Fruit fly (Drosophila melanogaster) whole organism, wandering third instar larva: ENCODE measurements around the gene Gpdh1.

Experiments
- Abd-B ChIP-seq: fragments of >200 bp; optimal IDR thresholded peaks from 2 replicates; lab custom pipeline; 2017; ENCODE audit warnings: missing biosample characterization, missing genetic modification characterization
- CG32264 ChIP-seq: fragments of 200-800 bp; sonication (Bioruptor generic); optimal IDR thresholded peaks from 2 replicates; lab custom pipeline; 2016; ENCODE audit warnings: missing biosample characterization, missing genetic modification characterization
- CG9705 ChIP-seq: fragments of 200-800 bp; sonication (Bioruptor generic); optimal IDR thresholded peaks from 2 replicates; lab custom pipeline; 2018; ENCODE audit warnings: missing biosample characterization, mild to moderate bottlenecking, missing genetic modification characterization
- CrebA ChIP-seq: fragments of 200-800 bp; sonication (Bioruptor generic); optimal IDR thresholded peaks from 2 replicates; lab custom pipeline; 2016; ENCODE audit warnings: missing biosample characterization, mild to moderate bottlenecking, missing genetic modification characterization, borderline replicate concordance
- Dfd ChIP-seq: fragments of >200 bp; optimal IDR thresholded peaks from 2 replicates; lab custom pipeline; 2017; ENCODE audit warnings: missing biosample characterization, missing genetic modification characterization
- Dif ChIP-seq: fragments of 200-275, 200-300 bp; sonication (Bioruptor generic); optimal IDR thresholded peaks from 2 replicates; lab custom pipeline; 2018; ENCODE audit warnings: missing biosample characterization, missing genetic modification characterization; ENCODE audit not compliant: partially characterized antibody
- GATAd ChIP-seq: sonication (Bioruptor generic); optimal IDR thresholded peaks from 2 replicates; lab custom pipeline; 2016; ENCODE audit warnings: missing biosample characterization, missing genetic modification characterization
- HLH106 ChIP-seq: fragments of 200-800 bp; optimal IDR thresholded peaks from 3 replicates; lab custom pipeline; 2019; ENCODE audit warnings: missing biosample characterization, mild to moderate bottlenecking, missing genetic modification characterization, moderate library complexity
- Hnf4 ChIP-seq: fragments of 200-800 bp; sonication (Bioruptor generic); optimal IDR thresholded peaks from 2 replicates; lab custom pipeline; 2016; ENCODE audit warnings: missing biosample characterization, mild to moderate bottlenecking, missing genetic modification characterization
- Hr78 ChIP-seq: fragments of >200 bp; optimal IDR thresholded peaks from 2 replicates; lab custom pipeline; 2017; ENCODE audit warnings: missing biosample characterization, missing genetic modification characterization
- Hr83 ChIP-seq: fragments of 200-300 bp; sonication (Bioruptor generic); optimal IDR thresholded peaks from 2 replicates; lab custom pipeline; 2016; ENCODE audit warnings: missing biosample characterization, mild to moderate bottlenecking, missing genetic modification characterization, moderate library complexity; ENCODE audit not compliant: poor library complexity, severe bottlenecking
- Jra ChIP-seq: sonication (Bioruptor generic); optimal IDR thresholded peaks from 2 replicates; lab custom pipeline; 2016; ENCODE audit warnings: missing biosample characterization, missing genetic modification characterization
- Mio ChIP-seq: sonication (Bioruptor generic); optimal IDR thresholded peaks from 2 replicates; lab custom pipeline; 2016; ENCODE audit warnings: missing biosample characterization, missing genetic modification characterization
- Myc ChIP-seq: fragments of >200 bp; optimal IDR thresholded peaks from 2 replicates; lab custom pipeline; 2017
- N ChIP-seq: fragments of >200 bp; optimal IDR thresholded peaks from 2 replicates; lab custom pipeline; 2018; ENCODE audit warnings: missing biosample characterization, missing external identifiers, missing genetic modification characterization
- Rel ChIP-seq, 2 experiments: fragments of 200-800 bp; sonication (Bioruptor generic) in 1 of 2; optimal IDR thresholded peaks; 2 replicates in 1 of 2; 3 replicates in 1 of 2; lab custom pipeline; 2016 to 2019; ENCODE audit warnings: mild to moderate bottlenecking in 2 of 2, missing biosample characterization in 2 of 2, missing genetic modification characterization in 2 of 2, moderate library complexity in 1 of 2
- Sp1 ChIP-seq: fragments of 200-800 bp; sonication (Bioruptor generic); optimal IDR thresholded peaks from 3 replicates; lab custom pipeline; 2019; ENCODE audit warnings: missing biosample characterization, mild to moderate bottlenecking, missing genetic modification characterization, moderate library complexity
- Vsx2 ChIP-seq: fragments of 200-300, 225-300 bp; sonication (Bioruptor generic); optimal IDR thresholded peaks from 2 replicates; lab custom pipeline; 2018; ENCODE audit warnings: missing biosample characterization, missing genetic modification characterization; ENCODE audit not compliant: partially characterized antibody
- br ChIP-seq: fragments of 200-800 bp; sonication (Bioruptor generic); optimal IDR thresholded peaks from 2 replicates; lab custom pipeline; 2016; ENCODE audit warnings: missing biosample characterization, missing genetic modification characterization
- brk ChIP-seq: fragments of 200-800 bp; sonication (Bioruptor generic); optimal IDR thresholded peaks from 2 replicates; lab custom pipeline; 2016; ENCODE audit warnings: missing biosample characterization, mild to moderate bottlenecking, missing genetic modification characterization
- dl ChIP-seq, 2 experiments: fragments of 175-275, 200-275 bp in 1 of 2; fragments of 200-275 bp in 1 of 2; sonication (Bioruptor generic); optimal IDR thresholded peaks; lab custom pipeline; 2018; ENCODE audit warnings: mild to moderate bottlenecking in 2 of 2, missing biosample characterization in 2 of 2, missing genetic modification characterization in 2 of 2, moderate library complexity in 2 of 2; ENCODE audit not compliant: partially characterized antibody in 2 of 2, insufficient read depth in 1 of 2
- dmrt93B ChIP-seq: fragments of 200-800 bp; sonication (Bioruptor generic); optimal IDR thresholded peaks from 2 replicates; lab custom pipeline; 2018; ENCODE audit warnings: missing biosample characterization, mild to moderate bottlenecking, missing genetic modification characterization
- dsf ChIP-seq: sonication (Bioruptor generic); optimal IDR thresholded peaks from 2 replicates; lab custom pipeline; 2016; ENCODE audit warnings: missing biosample characterization, missing genetic modification characterization, borderline replicate concordance
- ey ChIP-seq: fragments of 200-800 bp; sonication (Bioruptor generic); optimal IDR thresholded peaks from 2 replicates; lab custom pipeline; 2016; ENCODE audit warnings: missing biosample characterization, missing genetic modification characterization
- foxo ChIP-seq, 2 experiments: fragments of 200-800 bp; sonication (Bioruptor generic); optimal IDR thresholded peaks; 2 replicates in 1 of 2; 3 replicates in 1 of 2; lab custom pipeline; 2016 to 2017; ENCODE audit warnings: missing biosample characterization in 2 of 2, missing genetic modification characterization in 2 of 2
- fru ChIP-seq: fragments of 200-800 bp; sonication (Bioruptor generic); optimal IDR thresholded peaks from 3 replicates; lab custom pipeline; 2016; ENCODE audit warnings: missing biosample characterization, mild to moderate bottlenecking, missing genetic modification characterization
- h ChIP-seq: fragments of 200-800 bp; sonication (Bioruptor generic); optimal IDR thresholded peaks from 3 replicates; lab custom pipeline; 2016; ENCODE audit warnings: missing biosample characterization, mild to moderate bottlenecking, missing genetic modification characterization
- jim ChIP-seq: fragments of 175-275, 200-325 bp; sonication (Bioruptor generic); optimal IDR thresholded peaks from 2 replicates; lab custom pipeline; 2016; ENCODE audit warnings: missing biosample characterization, mild to moderate bottlenecking, missing genetic modification characterization
- lola ChIP-seq: fragments of >200 bp; optimal IDR thresholded peaks from 2 replicates; lab custom pipeline; 2017; ENCODE audit warnings: missing biosample characterization, missing genetic modification characterization
- pan ChIP-seq: fragments of >200 bp; optimal IDR thresholded peaks from 2 replicates; lab custom pipeline; 2017
- psq ChIP-seq: fragments of 200-800 bp; sonication (Bioruptor generic); optimal IDR thresholded peaks from 3 replicates; lab custom pipeline; 2017; ENCODE audit warnings: missing biosample characterization, mild to moderate bottlenecking, missing genetic modification characterization, moderate library complexity
- rgr ChIP-seq: fragments of 200-800 bp; sonication (Bioruptor generic); optimal IDR thresholded peaks from 3 replicates; lab custom pipeline; 2016; ENCODE audit warnings: missing biosample characterization, mild to moderate bottlenecking, missing genetic modification characterization
- sage ChIP-seq: fragments of 200-800 bp; sonication (Bioruptor generic); optimal IDR thresholded peaks from 2 replicates; lab custom pipeline; 2016; ENCODE audit warnings: missing biosample characterization, mild to moderate bottlenecking, missing genetic modification characterization
- sv ChIP-seq: fragments of 200-800 bp; sonication (Bioruptor generic); optimal IDR thresholded peaks from 3 replicates; lab custom pipeline; 2016; ENCODE audit warnings: missing biosample characterization, missing genetic modification characterization
- tai ChIP-seq: sonication (Bioruptor generic); optimal IDR thresholded peaks from 2 replicates; lab custom pipeline; 2016; ENCODE audit warnings: missing biosample characterization, missing genetic modification characterization
- usp ChIP-seq: fragments of >200 bp; optimal IDR thresholded peaks from 2 replicates; lab custom pipeline; 2017; ENCODE audit warnings: missing biosample characterization, missing genetic modification characterization
- woc ChIP-seq: sonication (Bioruptor generic); optimal IDR thresholded peaks from 2 replicates; lab custom pipeline; 2016; ENCODE audit warnings: missing biosample characterization, mild to moderate bottlenecking, missing genetic modification characterization

Gene Gpdh1

dm6 chr2L:5967702-5968616, 24.5 kb downstream of the Gpdh1 start, which contains the start of the genes CG13992 and Ucp4C:
Gene CG13992, minus strand, starts transcription at chr2L:5967752.
Gene Ucp4C, plus strand, starts transcription at chr2L:5968566.
- no peak for TF ChIP-seq HLH106 (tag; lab: Kevin White, UChicago)
- TF ChIP-seq br = no peak
- no peak for TF ChIP-seq lola (GFP tag; lab: Kevin White, UChicago)
- no peak for TF ChIP-seq Hnf4 (GFP tag; lab: Kevin White, UChicago)
- TF ChIP-seq pan = no peak
- TF ChIP-seq Hr83 (GFP tag; lab: Kevin White, UChicago) = no peak
- no peak for TF ChIP-seq Mio (GFP tag; lab: Kevin White, UChicago)
- TF ChIP-seq Hr78 (GFP tag; lab: Kevin White, UChicago) = no peak
- TF ChIP-seq foxo (GFP tag; optimal IDR thresholded peaks at IDR 0.05; lab: Kevin White, UChicago) = no peak
- no peak for TF ChIP-seq CG32264
- no peak for TF ChIP-seq rgr (GFP tag; lab: Kevin White, UChicago)
- no peak for TF ChIP-seq Vsx2 (GFP tag; lab: Kevin White, UChicago)
- TF ChIP-seq usp (GFP tag; lab: Kevin White, UChicago) = no peak
- no peak for TF ChIP-seq sv (GFP tag; lab: Kevin White, UChicago)
- TF ChIP-seq dsf (GFP tag; lab: Kevin White, UChicago) = no peak
- TF ChIP-seq CrebA = no peak
- TF ChIP-seq Dfd = no peak
- no peak for TF ChIP-seq jim (GFP tag; lab: Kevin White, UChicago)
- TF ChIP-seq psq (GFP tag; lab: Kevin White, UChicago) = no peak

DNA sequence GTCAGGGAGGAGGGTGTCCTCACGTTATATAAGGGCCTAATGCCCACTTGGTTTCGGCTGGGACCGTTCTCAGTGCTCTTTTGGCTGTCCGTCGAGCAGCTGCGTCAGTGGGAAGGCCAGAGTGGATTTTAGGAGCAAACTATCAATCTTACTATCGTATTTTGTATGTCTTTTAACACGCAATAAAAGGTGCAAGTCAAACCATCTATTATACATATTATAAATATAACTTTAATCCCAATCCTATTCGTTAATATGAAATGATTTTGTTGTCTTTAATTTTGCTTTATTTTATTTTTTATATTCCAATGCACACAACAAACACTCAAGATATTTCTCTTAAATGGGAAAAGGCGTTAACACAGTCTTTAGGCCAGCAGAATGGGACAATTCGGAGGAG, 26.1 kb downstream of the Gpdh1 start, which contains the start of gene Ucp4B:
TSS of gene Ucp4B (plus strand) at position 301 of the 400 bp plus-strand sequence.
- TF ChIP-seq CG9705 (GFP tag; lab: Kevin White, UChicago) (no peak), Abd-B (GFP tag; lab: Kevin White, UChicago) (no peak), pan (no peak), GATAd (GFP tag; lab: Kevin White, UChicago) (no peak)

- TF ChIP-seq Dif (no peak), h (GFP tag; lab: Kevin White, UChicago) (peak; percentile 39), brk (GFP tag; lab: Kevin White, UChicago) (peak; percentile 51), br (no peak), Rel (GFP tag; optimal IDR thresholded peaks at IDR 0.05; lab: Kevin White, UChicago) (no peak), Rel (tag; optimal IDR thresholded peaks at IDR 0.05; lab: Kevin White, UChicago) (peak; percentile 33)
These were observed 27.8 kb downstream of the Gpdh1 start for dm6 chr2L:5971093-5971808.

DNA sequence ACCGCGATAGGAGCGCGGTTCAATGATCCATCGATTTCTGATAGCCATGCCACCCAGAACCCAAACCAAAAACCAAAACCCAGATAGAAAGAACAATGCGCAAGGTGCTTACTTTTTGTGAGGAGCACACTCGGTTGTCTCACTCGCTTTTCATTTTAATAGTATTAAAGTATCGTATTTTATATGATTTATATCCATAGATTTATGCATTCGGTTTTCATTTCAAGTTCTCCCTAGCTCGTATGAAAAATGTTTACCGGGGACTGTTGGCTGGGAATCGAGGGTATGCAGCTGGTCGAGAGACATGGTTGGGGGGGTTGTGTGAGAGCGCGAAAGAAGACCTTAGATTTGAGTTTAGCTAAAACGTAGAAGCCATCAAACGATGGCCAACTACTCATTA, 28.6 kb downstream of the Gpdh1 start:
- TF ChIP-seq h (GFP tag; lab: Kevin White, UChicago) = peak; percentile 80
- no peak for TF ChIP-seq Vsx2 (GFP tag; lab: Kevin White, UChicago)
- no peak for TF ChIP-seq GATAd (GFP tag; lab: Kevin White, UChicago)
- TF ChIP-seq Sp1 (GFP tag; lab: Kevin White, UChicago) = peak; percentile 59
- no peak for TF ChIP-seq Rel (GFP tag; optimal IDR thresholded peaks at IDR 0.05; lab: Kevin White, UChicago)
- TF ChIP-seq Rel (tag; optimal IDR thresholded peaks at IDR 0.05; lab: Kevin White, UChicago) = no peak
- TF ChIP-seq woc = peak; percentile 62
- TF ChIP-seq usp (GFP tag; lab: Kevin White, UChicago) = no peak
- TF ChIP-seq jim (GFP tag; lab: Kevin White, UChicago) = no peak
- TF ChIP-seq br = peak; percentile 73
- peak; percentile 54 for TF ChIP-seq CrebA
- peak; percentile 67 for TF ChIP-seq ey
- TF ChIP-seq Myc = no peak
- TF ChIP-seq pan = no peak
- TF ChIP-seq dl (GFP tag; optimal IDR thresholded peaks at IDR 0.05; lab: Kevin White, UChicago; ENCODE audit: insufficient read depth in 1 of 2, partially characterized antibody in 2 of 2) = no peak
- TF ChIP-seq tai (GFP tag; lab: Kevin White, UChicago) = no peak
- no peak for TF ChIP-seq brk (GFP tag; lab: Kevin White, UChicago)
- TF ChIP-seq Mio (GFP tag; lab: Kevin White, UChicago) = no peak
- no peak for TF ChIP-seq N (GFP tag; lab: Kevin White, UChicago)
- no peak for TF ChIP-seq lola (GFP tag; lab: Kevin White, UChicago)
- peak; percentile 58 for TF ChIP-seq psq (GFP tag; lab: Kevin White, UChicago)
- TF ChIP-seq dsf (GFP tag; lab: Kevin White, UChicago) = peak; percentile 31
- peak; percentile 9 for TF ChIP-seq sv (GFP tag; lab: Kevin White, UChicago)
- TF ChIP-seq Abd-B (GFP tag; lab: Kevin White, UChicago) = no peak
- peak; percentile 17 for TF ChIP-seq dmrt93B (GFP tag; lab: Kevin White, UChicago)
- no peak for TF ChIP-seq sage (GFP tag; lab: Kevin White, UChicago)
- no peak for TF ChIP-seq Dfd
- peak; percentile 61 for TF ChIP-seq fru (GFP tag; lab: Kevin White, UChicago)
- no peak for TF ChIP-seq Hr78 (GFP tag; lab: Kevin White, UChicago)
- no peak for TF ChIP-seq Hr83 (GFP tag; lab: Kevin White, UChicago)
- peak; percentile 39 for TF ChIP-seq Jra (GFP tag; lab: Kevin White, UChicago)
- TF ChIP-seq foxo (GFP tag; optimal IDR thresholded peaks at IDR 0.05; lab: Kevin White, UChicago) = no peak
- peak; percentile 68 for TF ChIP-seq rgr (GFP tag; lab: Kevin White, UChicago)
